Worm (Caenorhabditis elegans): ENCODE data around the gene F43E12.1.
A peak's percentile ranks its signal among the peaks of the same experiment; 100 is the strongest.

F43E12.1 gene

DNA sequence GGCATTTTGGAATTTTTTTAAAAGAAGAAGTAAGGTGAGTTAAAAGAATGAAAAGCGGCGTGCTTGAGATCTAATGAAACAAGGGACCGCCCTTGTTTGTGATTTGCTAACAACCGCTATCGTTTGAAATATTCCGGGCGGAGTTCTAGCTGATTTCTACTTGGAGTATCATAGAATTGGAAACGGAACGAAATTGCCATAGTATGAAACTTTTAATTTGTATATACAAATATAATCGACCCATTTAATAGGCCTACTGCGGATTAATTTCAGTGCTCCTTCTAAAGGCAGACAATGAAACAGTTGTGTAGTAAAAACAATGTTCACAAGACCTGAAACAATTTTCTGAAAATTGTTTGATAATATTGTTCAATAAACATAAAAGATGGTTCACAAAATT lies 14.4 kb downstream of the F43E12.1 start, which contains the start of gene C55B6.7:
C55B6.7 (minus strand) TSS at position 101 of the 400 bp plus-strand sequence.
- TF ChIP-seq zip-5 (tag; optimal IDR thresholded peaks at IDR 0.05) = no peak
- no peak for TF ChIP-seq gmeb-2 (tag; optimal IDR thresholded peaks at IDR 0.05)
- no peak for TF ChIP-seq pax-1 (tag; optimal IDR thresholded peaks at IDR 0.05)
- TF ChIP-seq sox-2 (GFP tag; IDR thresholded peaks at IDR 0.05) = no peak
- no peak for TF ChIP-seq fkh-10 (GFP tag; optimal IDR thresholded peaks at IDR 0.05)
- TF ChIP-seq ceh-19 (GFP tag; optimal IDR thresholded peaks at IDR 0.05) = no peak
- no peak for TF ChIP-seq ceh-34 (tag; optimal IDR thresholded peaks at IDR 0.05)
- TF ChIP-seq sdc-2 (tag; optimal IDR thresholded peaks at IDR 0.05) = no peak
- TF ChIP-seq nhr-11 (tag; optimal IDR thresholded peaks at IDR 0.05) = no peak
- TF ChIP-seq ztf-16 (tag; optimal IDR thresholded peaks at IDR 0.05) = no peak

DNA sequence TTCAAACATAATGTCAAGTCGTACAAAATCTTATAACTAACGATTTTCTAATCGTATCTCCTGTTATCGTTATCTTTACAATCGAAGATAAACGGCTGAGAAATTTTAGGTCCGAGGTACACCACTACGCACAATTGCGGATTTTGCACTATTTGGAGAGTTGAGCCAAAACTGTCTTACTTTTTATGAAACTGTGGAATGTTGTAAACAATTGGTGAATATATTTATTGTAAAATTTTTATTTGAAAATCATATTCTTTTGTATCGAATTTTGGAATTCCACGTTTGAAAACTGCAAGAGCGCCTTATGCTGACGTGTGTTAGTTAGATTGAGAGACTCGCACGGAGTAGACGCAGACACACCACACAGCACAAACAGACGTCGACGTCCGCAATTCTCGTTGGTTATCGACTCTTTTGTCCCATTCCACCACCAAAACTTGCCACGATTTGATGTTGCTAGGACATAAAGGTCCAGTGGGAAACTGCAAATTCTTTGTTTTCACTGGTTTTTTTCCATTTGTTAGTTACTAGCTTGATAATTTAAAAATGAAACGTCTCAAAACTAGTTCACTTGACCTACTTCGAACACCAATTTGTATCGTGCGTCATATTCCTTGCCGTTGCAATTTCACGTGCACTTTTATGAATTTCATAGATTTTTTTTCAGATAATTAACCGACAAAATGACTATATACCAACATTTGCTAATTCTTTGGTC lies 16.6 kb downstream of the F43E12.1 start, which contains the start of gene dnj-7:
dnj-7 (plus strand) TSS at position 671 of the 721 bp plus-strand sequence.
- TF ChIP-seq tbx-2 (tag; optimal IDR thresholded peaks at IDR 0.05) = peak; percentile 50
- no peak for TF ChIP-seq ceh-2 (tag; optimal IDR thresholded peaks at IDR 0.05)
- no peak for TF ChIP-seq sox-4 (tag; optimal IDR thresholded peaks at IDR 0.05)
- TF ChIP-seq ceh-18 (tag; optimal IDR thresholded peaks at IDR 0.05) = peak; percentile 3
- TF ChIP-seq hlh-15 (tag; optimal IDR thresholded peaks at IDR 0.05) = no peak
- TF ChIP-seq sox-2 (GFP tag; IDR thresholded peaks at IDR 0.05) = no peak
- TF ChIP-seq pag-3 (tag; optimal IDR thresholded peaks at IDR 0.05; ENCODE audit: borderline replicate concordance) = no peak
- no peak for TF ChIP-seq ets-4 (tag; optimal IDR thresholded peaks at IDR 0.05)
- no peak for TF ChIP-seq Y22D7AL.16 (tag; optimal IDR thresholded peaks at IDR 0.05)
- TF ChIP-seq ceh-6 (GFP tag; optimal IDR thresholded peaks at IDR 0.05) = no peak
- no peak for TF ChIP-seq hlh-8 (tag; optimal IDR thresholded peaks at IDR 0.05)
- TF ChIP-seq ztf-16 (tag; optimal IDR thresholded peaks at IDR 0.05) = no peak
- TF ChIP-seq npax-4 (tag; optimal IDR thresholded peaks at IDR 0.05) = no peak
- TF ChIP-seq lim-6 (tag; optimal IDR thresholded peaks at IDR 0.05) = no peak
- no peak for TF ChIP-seq dve-1 (tag; optimal IDR thresholded peaks at IDR 0.05)
- no peak for TF ChIP-seq ttx-3 (tag; optimal IDR thresholded peaks at IDR 0.05)
- TF ChIP-seq ceh-19 (GFP tag; optimal IDR thresholded peaks at IDR 0.05) = no peak
- no peak for TF ChIP-seq elt-4 (tag; optimal IDR thresholded peaks at IDR 0.05)
- TF ChIP-seq ama-1 (optimal IDR thresholded peaks at IDR 0.05) = no peak
- TF ChIP-seq unc-42 (tag; optimal IDR thresholded peaks at IDR 0.05) = peak; percentile 27
- no peak for TF ChIP-seq pha-2 (tag; optimal IDR thresholded peaks at IDR 0.05)
- TF ChIP-seq fax-1 (tag; optimal IDR thresholded peaks at IDR 0.05) = no peak
- peak; percentile 8 for TF ChIP-seq ceh-31 (tag; optimal IDR thresholded peaks at IDR 0.05)
- TF ChIP-seq hlh-13 (GFP tag; optimal IDR thresholded peaks at IDR 0.05) = no peak
- no peak for TF ChIP-seq madf-2 (tag; optimal IDR thresholded peaks at IDR 0.05)
- TF ChIP-seq fkh-6 (tag; optimal IDR thresholded peaks at IDR 0.05) = no peak
- no peak for TF ChIP-seq ceh-48 (tag; optimal IDR thresholded peaks at IDR 0.05)
- TF ChIP-seq ceh-24 (tag; optimal IDR thresholded peaks at IDR 0.05) = no peak
- no peak for TF ChIP-seq rnt-1 (tag; optimal IDR thresholded peaks at IDR 0.05)
- TF ChIP-seq pax-1 (tag; optimal IDR thresholded peaks at IDR 0.05) = no peak
- no peak for TF ChIP-seq pat-9 (tag; optimal IDR thresholded peaks at IDR 0.05)
- no peak for TF ChIP-seq pros-1 (tag; optimal IDR thresholded peaks at IDR 0.05)
- TF ChIP-seq K02D7.2 (tag; optimal IDR thresholded peaks at IDR 0.05) = no peak
- peak; percentile 85 for TF ChIP-seq elt-2 (tag; optimal IDR thresholded peaks at IDR 0.05)
- TF ChIP-seq eyg-1 (tag; optimal IDR thresholded peaks at IDR 0.05) = no peak
- no peak for TF ChIP-seq nhr-232 (tag; optimal IDR thresholded peaks at IDR 0.05)
- TF ChIP-seq fkh-10 (GFP tag; optimal IDR thresholded peaks at IDR 0.05) = no peak
